Fruit fly (Drosophila melanogaster): Measurements from ENCODE around the gene CG33965.

dm6 chr3L:1233830-1234229, 1.1 kb downstream of the CG33965 start, which contains the start of gene CG33966:
- no peak for TF ChIP-seq CG6808 (GFP tag; optimal IDR thresholded peaks at IDR 0.05)
- TF ChIP-seq CG1621 (tag; optimal IDR thresholded peaks at IDR 0.05), result no peak
- TF ChIP-seq CG31627 (GFP tag; optimal IDR thresholded peaks at IDR 0.05), result no peak
- no peak for TF ChIP-seq Eip78C (GFP tag)
- TF ChIP-seq esn (GFP tag; optimal IDR thresholded peaks at IDR 0.05), result no peak
- no peak for TF ChIP-seq eg (GFP tag; IDR thresholded peaks at IDR 0.05)
- no peak for TF ChIP-seq Blimp-1 (GFP tag; optimal IDR thresholded peaks at IDR 0.05)
- TF ChIP-seq topi (GFP tag; optimal IDR thresholded peaks at IDR 0.05), result no peak
- TF ChIP-seq Sox14 (GFP tag; optimal IDR thresholded peaks at IDR 0.05), result no peak
- no peak for TF ChIP-seq Lpt (GFP tag; optimal IDR thresholded peaks at IDR 0.05)
- TF ChIP-seq Hr38 (GFP tag; optimal IDR thresholded peaks at IDR 0.05), result no peak
- TF ChIP-seq Eip93F (GFP tag; optimal IDR thresholded peaks at IDR 0.05), result no peak
- no peak for TF ChIP-seq lz (GFP tag; optimal IDR thresholded peaks at IDR 0.05)
- TF ChIP-seq Sox102F (GFP tag; optimal IDR thresholded peaks at IDR 0.05), result no peak

Data from whole organism, prepupa.